Worm (Caenorhabditis elegans): ENCODE results near the gene R07G3.7.

R07G3.7 gene

ce11 chrII:7642016-7642653, 28.6 kb upstream of the R07G3.7 start (continued):
- TF ChIP-seq K09A11.1 (tag; optimal IDR thresholded peaks at IDR 0.05; ENCODE audit: insufficient read depth) (peak; percentile 2), ceh-24 (tag; optimal IDR thresholded peaks at IDR 0.05) (no peak), dmd-4 (tag; optimal IDR thresholded peaks at IDR 0.05; ENCODE audit: borderline replicate concordance) (no peak), ceh-18 (tag; optimal IDR thresholded peaks at IDR 0.05) (peak; percentile 95), pqm-1 (tag; optimal IDR thresholded peaks at IDR 0.05) (peak; percentile 2), tbx-7 (tag; optimal IDR thresholded peaks at IDR 0.05) (no peak), sox-2 (GFP tag; IDR thresholded peaks at IDR 0.05) (no peak), C08G9.2 (tag; optimal IDR thresholded peaks at IDR 0.05) (no peak), hlh-30 (tag; optimal IDR thresholded peaks at IDR 0.05; ENCODE audit: insufficient read depth) (peak; percentile 10), ceh-34 (tag; optimal IDR thresholded peaks at IDR 0.05) (peak; percentile 74), ztf-16 (tag; optimal IDR thresholded peaks at IDR 0.05) (no peak), pax-1 (tag; optimal IDR thresholded peaks at IDR 0.05) (no peak), rnt-1 (tag; optimal IDR thresholded peaks at IDR 0.05) (peak; percentile 67), ceh-19 (GFP tag; optimal IDR thresholded peaks at IDR 0.05) (peak; percentile 10), unc-42 (tag; optimal IDR thresholded peaks at IDR 0.05) (peak; percentile 79)

DNA sequence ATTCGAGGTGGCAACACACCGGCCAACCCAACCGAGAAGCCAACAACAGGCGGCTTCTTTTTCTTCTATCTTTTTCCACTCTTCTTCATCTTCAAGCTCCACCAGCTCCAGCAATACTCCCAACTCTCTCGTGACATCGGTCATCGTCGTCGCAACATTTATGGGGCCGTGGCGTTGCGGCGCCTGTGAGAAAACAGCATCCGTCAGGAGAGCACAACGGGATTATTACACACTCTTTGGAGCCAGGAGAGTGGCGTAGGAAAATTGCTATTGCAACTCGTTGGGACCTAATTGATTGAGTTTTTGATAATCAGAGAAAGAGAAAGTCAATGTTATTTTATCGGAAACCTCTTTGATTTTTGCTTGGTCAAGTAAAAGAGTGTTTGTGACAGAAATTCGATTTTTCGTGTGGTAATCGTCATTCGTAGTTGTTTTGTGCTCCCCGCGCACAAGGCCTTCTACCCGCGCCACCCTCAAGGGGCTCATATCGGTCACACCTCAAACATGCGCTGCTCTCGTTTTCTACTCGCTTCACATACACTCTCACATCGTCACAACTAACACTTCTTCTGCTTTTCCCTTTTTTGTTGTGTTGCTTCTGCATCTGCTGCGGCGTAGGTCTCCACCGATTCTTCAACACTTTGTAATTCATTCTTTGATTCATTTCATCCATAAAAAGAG, 26.8 kb upstream of the R07G3.7 start:
- peak; percentile 72 for TF ChIP-seq ceh-18 (tag; optimal IDR thresholded peaks at IDR 0.05)
- no peak for TF ChIP-seq sox-4 (tag; optimal IDR thresholded peaks at IDR 0.05)
- TF ChIP-seq unc-42 (tag; optimal IDR thresholded peaks at IDR 0.05) = peak; percentile 9
- TF ChIP-seq ztf-16 (tag; optimal IDR thresholded peaks at IDR 0.05) = no peak
- TF ChIP-seq pat-9 (tag; optimal IDR thresholded peaks at IDR 0.05) = peak; percentile 1
- no peak for TF ChIP-seq dmd-4 (tag; optimal IDR thresholded peaks at IDR 0.05; ENCODE audit: borderline replicate concordance)

- TF ChIP-seq lin-11 (tag; optimal IDR thresholded peaks at IDR 0.05) (no peak), unc-55 (GFP tag; optimal IDR thresholded peaks at IDR 0.05) (no peak), elt-2 (tag; optimal IDR thresholded peaks at IDR 0.05) (peak; percentile 28)
Observed at ce11 chrII:7639036-7639435, 25.5 kb upstream of the R07G3.7 start.

- TF ChIP-seq che-1 (tag; optimal IDR thresholded peaks at IDR 0.05) (no peak), pha-4 (tag; optimal IDR thresholded peaks at IDR 0.05) (no peak), C38D4.7 (GFP tag; optimal IDR thresholded peaks at IDR 0.05) (no peak), ceh-24 (tag; optimal IDR thresholded peaks at IDR 0.05) (no peak), pqm-1 (tag; optimal IDR thresholded peaks at IDR 0.05) (no peak), dve-1 (tag; optimal IDR thresholded peaks at IDR 0.05) (no peak), madf-2 (tag; optimal IDR thresholded peaks at IDR 0.05) (no peak), odd-2 (tag; optimal IDR thresholded peaks at IDR 0.05) (no peak), nfya-1 (tag; optimal IDR thresholded peaks at IDR 0.05) (no peak), hlh-15 (tag; optimal IDR thresholded peaks at IDR 0.05) (no peak), pha-2 (tag; optimal IDR thresholded peaks at IDR 0.05) (no peak), ets-4 (tag; optimal IDR thresholded peaks at IDR 0.05) (no peak), syd-9 (tag; optimal IDR thresholded peaks at IDR 0.05) (no peak), eyg-1 (tag; optimal IDR thresholded peaks at IDR 0.05) (no peak), hlh-30 (tag; optimal IDR thresholded peaks at IDR 0.05; ENCODE audit: insufficient read depth) (no peak), ahr-1 (tag; optimal IDR thresholded peaks at IDR 0.05) (no peak), nhr-232 (tag; optimal IDR thresholded peaks at IDR 0.05) (no peak)
Observed at ce11 chrII:7636941-7637340, 23.4 kb upstream of the R07G3.7 start.
